Fruit fly (Drosophila melanogaster) whole organism, prepupa: ENCODE data around the gene CG8668.

Experiments
- CG10631 ChIP-seq: fragments of 200-800 bp; sonication (Bioruptor generic); optimal IDR thresholded peaks from 2 replicates; lab custom pipeline; 2016; ENCODE audit warnings: missing biosample characterization, missing genetic modification characterization
- CG10669 ChIP-seq: fragments of 200-800 bp; sonication (Bioruptor generic); optimal IDR thresholded peaks from 3 replicates; lab custom pipeline; 2018; ENCODE audit warnings: missing biosample characterization, mild to moderate bottlenecking, missing genetic modification characterization, moderate library complexity
- CG11294 ChIP-seq: fragments of 200-800 bp; sonication (Bioruptor generic); IDR thresholded peaks from 2 replicates; pipeline ENCODE4 v1.3.6; 2022; ENCODE audit warnings: missing biosample characterization, missing genetic modification characterization
- CG11902 ChIP-seq: fragments of 200-800 bp; sonication (Bioruptor generic); optimal IDR thresholded peaks from 3 replicates; lab custom pipeline; 2016; ENCODE audit warnings: missing biosample characterization, missing genetic modification characterization
- CG16779 ChIP-seq: fragments of 200-800 bp; sonication (Bioruptor generic); optimal IDR thresholded peaks from 3 replicates; lab custom pipeline; 2017; ENCODE audit warnings: missing biosample characterization, mild to moderate bottlenecking, missing genetic modification characterization
- CG3032 ChIP-seq: fragments of 200-800 bp; optimal IDR thresholded peaks from 2 replicates; lab custom pipeline; 2019; ENCODE audit warnings: missing biosample characterization, mild to moderate bottlenecking, missing genetic modification characterization, moderate library complexity
- CG31627 ChIP-seq: fragments of 200-800 bp; sonication (Bioruptor generic); optimal IDR thresholded peaks from 3 replicates; lab custom pipeline; 2016; ENCODE audit warnings: missing biosample characterization, missing genetic modification characterization
- CG32006 ChIP-seq: fragments of 200-800 bp; sonication (Bioruptor generic); optimal IDR thresholded peaks from 3 replicates; lab custom pipeline; 2017; ENCODE audit warnings: missing biosample characterization, mild to moderate bottlenecking, missing genetic modification characterization
- CG34406 ChIP-seq: fragments of 200-800 bp; sonication (Bioruptor generic); optimal IDR thresholded peaks from 3 replicates; lab custom pipeline; 2016; ENCODE audit warnings: missing biosample characterization, missing genetic modification characterization
- CG3919 ChIP-seq: fragments of 200-800 bp; sonication (Bioruptor generic); optimal IDR thresholded peaks from 3 replicates; lab custom pipeline; 2016; ENCODE audit warnings: missing biosample characterization, missing genetic modification characterization
- CG6163 ChIP-seq: fragments of 200-800 bp; sonication (Bioruptor generic); IDR thresholded peaks from 3 replicates; pipeline ENCODE4 v1.3.6; 2022; ENCODE audit warnings: missing biosample characterization, missing genetic modification characterization
- CG6808 ChIP-seq: fragments of 200-800 bp; sonication (Bioruptor generic); optimal IDR thresholded peaks from 3 replicates; lab custom pipeline; 2017; ENCODE audit warnings: missing biosample characterization, missing genetic modification characterization, mild to moderate bottlenecking, moderate library complexity, missing genetic modification reagents
- CG6854 ChIP-seq: fragments of 200-800 bp; sonication (Bioruptor generic); optimal IDR thresholded peaks from 2 replicates; lab custom pipeline; 2017; ENCODE audit warnings: missing biosample characterization, mild to moderate bottlenecking, missing genetic modification characterization
- CG8632 ChIP-seq: fragments of 200-800 bp; sonication (Bioruptor generic); optimal IDR thresholded peaks from 3 replicates; lab custom pipeline; 2016; ENCODE audit warnings: missing biosample characterization, missing genetic modification characterization
- CG9139 ChIP-seq: fragments of 200-800 bp; sonication (Bioruptor generic); optimal IDR thresholded peaks from 3 replicates; lab custom pipeline; 2017; ENCODE audit warnings: missing biosample characterization, mild to moderate bottlenecking, missing genetic modification characterization
- Eip75B ChIP-seq: fragments of 200-800 bp; sonication (Bioruptor generic); optimal IDR thresholded peaks from 3 replicates; lab custom pipeline; 2016; ENCODE audit warnings: missing biosample characterization, missing genetic modification characterization
- Eip78C ChIP-seq: fragments of 200-800 bp; sonication (Bioruptor generic); peaks from one replicate; lab custom pipeline; 2016; ENCODE audit warnings: missing biosample characterization, missing genetic modification characterization
- Eip93F ChIP-seq: fragments of 200-800 bp; sonication (Bioruptor generic); optimal IDR thresholded peaks from 2 replicates; lab custom pipeline; 2016; ENCODE audit warnings: missing biosample characterization, mild to moderate bottlenecking, missing genetic modification characterization
- Ets96B ChIP-seq: fragments of 200-800 bp; optimal IDR thresholded peaks from 2 replicates; lab custom pipeline; 2019; ENCODE audit warnings: missing biosample characterization, mild to moderate bottlenecking, missing genetic modification characterization, moderate library complexity
- Gug ChIP-seq: fragments of 200-800 bp; sonication (Bioruptor generic); IDR thresholded peaks from 2 replicates; pipeline ENCODE4 v1.3.6; 2022; ENCODE audit warnings: missing biosample characterization, missing genetic modification characterization
- Hr38 ChIP-seq: sonication (Bioruptor generic); optimal IDR thresholded peaks from 2 replicates; lab custom pipeline; 2016; ENCODE audit warnings: missing biosample characterization, missing genetic modification characterization
- Hr4 ChIP-seq: fragments of 200-800 bp; sonication (Bioruptor generic); optimal IDR thresholded peaks from 3 replicates; lab custom pipeline; 2016; ENCODE audit warnings: missing biosample characterization, missing genetic modification characterization
- Met ChIP-seq: fragments of 200-800 bp; sonication (Bioruptor generic); optimal IDR thresholded peaks from 3 replicates; lab custom pipeline; 2016; ENCODE audit warnings: missing biosample characterization, missing genetic modification characterization
- Smox ChIP-seq: fragments of 200-800 bp; sonication (Bioruptor generic); optimal IDR thresholded peaks from 3 replicates; lab custom pipeline; 2016; ENCODE audit warnings: missing biosample characterization, missing genetic modification characterization
- Sox102F ChIP-seq: fragments of 200-800 bp; sonication (Bioruptor generic); optimal IDR thresholded peaks from 2 replicates; lab custom pipeline; 2016; ENCODE audit warnings: missing biosample characterization, mild to moderate bottlenecking, missing genetic modification characterization
- cyc ChIP-seq: fragments of 200-800 bp; sonication (Bioruptor generic); optimal IDR thresholded peaks from 3 replicates; lab custom pipeline; 2016; ENCODE audit warnings: missing biosample characterization, missing genetic modification characterization
- dac ChIP-seq: fragments of 200-800 bp; sonication (Bioruptor generic); optimal IDR thresholded peaks from 2 replicates; lab custom pipeline; 2017; ENCODE audit warnings: missing biosample characterization, mild to moderate bottlenecking, missing genetic modification characterization
- dsx ChIP-seq: fragments of 200-800 bp; optimal IDR thresholded peaks from 3 replicates; lab custom pipeline; 2019; ENCODE audit warnings: missing biosample characterization, mild to moderate bottlenecking, missing genetic modification characterization, moderate library complexity; ENCODE audit not compliant: poor library complexity, severe bottlenecking
- eg ChIP-seq: fragments of 200-800 bp; sonication (Bioruptor generic); IDR thresholded peaks from 3 replicates; pipeline ENCODE4 v1.3.6; 2022; ENCODE audit warnings: missing biosample characterization, missing genetic modification characterization
- fd59A ChIP-seq: fragments of 200-800 bp; sonication (Bioruptor generic); optimal IDR thresholded peaks from 2 replicates; lab custom pipeline; 2017; ENCODE audit warnings: missing biosample characterization, mild to moderate bottlenecking, missing genetic modification characterization, missing genetic modification reagents
- fd85E ChIP-seq: fragments of 200-800 bp; sonication (Bioruptor generic); optimal IDR thresholded peaks from 3 replicates; lab custom pipeline; 2016; ENCODE audit warnings: missing biosample characterization, missing genetic modification characterization
- pdm3 ChIP-seq: fragments of 200-800 bp; sonication (Bioruptor generic); optimal IDR thresholded peaks from 3 replicates; lab custom pipeline; 2016; ENCODE audit warnings: missing biosample characterization, missing genetic modification characterization
- ss ChIP-seq, 2 experiments: fragments of 200-800 bp; sonication (Bioruptor generic); optimal IDR thresholded peaks; 2 replicates in 1 of 2; 3 replicates in 1 of 2; lab custom pipeline; 2017 to 2018; ENCODE audit warnings: mild to moderate bottlenecking in 2 of 2, missing biosample characterization in 2 of 2, missing genetic modification characterization in 2 of 2, moderate library complexity in 1 of 2
- svp ChIP-seq: fragments of 200-800 bp; sonication (Bioruptor generic); peaks from one replicate; lab custom pipeline; 2016; ENCODE audit warnings: missing biosample characterization, missing genetic modification characterization
- topi ChIP-seq: fragments of 200-800 bp; sonication (Bioruptor generic); optimal IDR thresholded peaks from 3 replicates; lab custom pipeline; 2016; ENCODE audit warnings: missing biosample characterization, missing genetic modification characterization

The CG8668 gene

DNA sequence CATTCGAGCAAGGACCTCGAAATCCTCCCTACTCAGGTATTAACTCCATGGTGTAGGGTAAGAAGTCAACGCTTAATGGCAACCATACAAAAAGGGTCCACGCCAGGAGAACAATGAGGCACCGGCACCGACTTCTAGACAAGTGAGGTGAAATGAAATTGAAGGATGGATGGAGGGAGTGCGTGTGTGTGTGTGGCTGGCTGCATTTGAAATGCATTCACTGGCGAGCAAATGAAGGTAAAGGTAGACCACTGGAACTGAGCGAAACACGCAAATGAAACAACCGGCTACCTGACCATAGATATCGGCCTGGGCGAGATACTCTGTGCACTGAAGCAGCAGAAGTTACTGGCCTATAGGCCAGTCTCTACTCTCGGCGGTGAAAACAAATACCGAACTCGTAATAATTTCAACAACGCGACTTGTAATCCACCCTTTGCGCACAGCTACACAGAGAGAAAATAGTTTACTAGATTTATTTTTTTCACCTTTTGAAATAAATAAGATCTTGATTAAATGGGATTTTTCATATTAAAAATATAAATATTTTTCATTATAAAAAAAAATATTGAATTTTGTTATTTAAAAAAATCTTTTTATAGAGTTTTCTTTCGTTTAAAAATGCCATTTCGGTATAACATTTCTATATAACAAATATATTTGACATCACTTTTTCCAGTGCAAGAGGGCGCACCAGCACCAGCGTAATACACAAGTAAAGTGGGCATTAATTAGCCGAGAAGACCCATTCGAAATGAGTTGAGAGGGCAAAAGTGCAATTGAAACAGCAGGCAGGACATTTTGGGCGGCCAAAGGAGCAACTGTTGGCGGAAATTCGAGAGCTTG is 44.9 kb upstream of the CG8668 start (continued):
- TF ChIP-seq CG6854 (GFP tag; lab: Kevin White, UChicago) (peak; percentile 31), cyc (GFP tag; lab: Kevin White, UChicago) (no peak), CG32006 (GFP tag; lab: Kevin White, UChicago) (peak; percentile 93), CG8632 (peak; percentile 83), CG6163 (GFP tag; lab: Robert Waterston, UW) (0 out of 3 replicates have a peak, but pooled peaks have one; percentile 17), eg (GFP tag; lab: Robert Waterston, UW) (no peak; the same call in 1 of the 3 replicates), CG3919 (peak; percentile 42), fd59A (peak; percentile 67), CG9139 (GFP tag; lab: Kevin White, UChicago) (no peak), Met (no peak), Eip75B (GFP tag; lab: Kevin White, UChicago) (no peak), Sox102F (no peak), Eip93F (GFP tag; lab: Kevin White, UChicago) (no peak), CG3032 (tag; lab: Kevin White, UChicago) (peak; percentile 55), dac (peak; percentile 53), svp (peak; percentile 82), CG16779 (no peak), Ets96B (peak; percentile 84), ss (GFP tag; optimal IDR thresholded peaks at IDR 0.05; lab: Kevin White, UChicago) (peak in 1 of 2 experiments; percentile 31), Smox (GFP tag; lab: Kevin White, UChicago) (no peak), CG11902 (GFP tag; lab: Kevin White, UChicago) (no peak), Hr4 (GFP tag; lab: Kevin White, UChicago) (peak; percentile 69)
- TF ChIP-seq, all 60 proteins: peak for 32

DNA sequence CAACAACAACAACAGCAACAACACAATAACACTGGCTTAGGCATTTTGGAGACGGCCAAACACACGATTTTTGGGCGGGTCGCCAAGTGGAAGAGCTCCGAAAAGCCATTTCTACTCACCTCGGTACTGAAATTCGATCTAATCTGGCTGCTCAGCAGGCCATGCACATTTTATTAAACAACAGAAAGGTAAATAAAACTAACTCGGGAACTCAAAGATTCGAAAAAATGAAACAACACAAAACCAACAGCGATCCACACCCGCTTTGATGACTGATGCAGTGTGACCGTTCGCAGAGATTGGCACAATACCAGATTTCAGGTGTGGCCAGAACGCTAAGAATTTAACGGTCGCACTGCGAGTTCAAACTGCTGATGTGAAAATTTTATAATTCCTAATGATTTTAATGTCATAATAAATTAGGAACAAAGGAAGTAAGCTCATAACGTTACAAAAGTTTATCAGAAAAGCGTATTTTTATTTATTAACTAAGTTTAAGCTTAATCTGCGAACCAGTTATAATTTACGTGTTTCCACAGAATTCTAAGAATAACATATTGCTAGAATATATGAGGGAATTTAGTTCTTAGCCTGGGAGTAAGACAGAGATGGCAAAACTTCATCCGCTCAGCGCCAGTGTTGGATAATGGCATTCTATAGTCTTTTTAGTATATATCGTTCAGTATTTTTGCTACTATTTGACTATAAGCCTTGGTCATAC is 43.9 kb upstream of the CG8668 start, which contains the start of gene Mcr:
Gene Mcr (minus strand): TSS at position 291 of the 721 bp plus-strand sequence.
- TF ChIP-seq Eip75B (GFP tag; lab: Kevin White, UChicago) (peak; percentile 20), CG11294 (GFP tag; lab: Robert Waterston, UW) (no peak), pdm3 (peak; percentile 20), Eip93F (GFP tag; lab: Kevin White, UChicago) (no peak), CG16779 (no peak), topi (GFP tag; lab: Kevin White, UChicago) (peak; percentile 22), CG6808 (no peak), CG11902 (GFP tag; lab: Kevin White, UChicago) (no peak), CG34406 (GFP tag; lab: Kevin White, UChicago) (no peak), cyc (GFP tag; lab: Kevin White, UChicago) (peak; percentile 10), Eip78C (peak; percentile 56), CG31627 (GFP tag; lab: Kevin White, UChicago) (peak; percentile 15), dac (no peak), CG10669 (no peak), CG6854 (GFP tag; lab: Kevin White, UChicago) (peak; percentile 41), CG6163 (GFP tag; lab: Robert Waterston, UW) (peak; percentile 22; the same call in 1 of the 3 replicates), CG10631 (peak; percentile 36)

- TF ChIP-seq Hr38 (GFP tag; lab: Kevin White, UChicago) (no peak), CG3919 (no peak), CG6854 (GFP tag; lab: Kevin White, UChicago) (no peak), CG8632 (no peak), topi (GFP tag; lab: Kevin White, UChicago) (no peak), fd59A (no peak), Met (no peak), CG11294 (GFP tag; lab: Robert Waterston, UW) (no peak), dsx (GFP tag; lab: Kevin White, UChicago) (no peak), fd85E (no peak), CG16779 (no peak), Gug (no peak)
- TF ChIP-seq, all 60 proteins: peak for 0
Measured at dm6 chr2L:8083413-8083426, 43.6 kb upstream of the CG8668 start, which contains the start of gene Bsg. Gene Bsg, plus strand, starts transcription at chr2L:8083420.
